Fruit fly (Drosophila melanogaster): Measurements from ENCODE around the gene Cyp28a5.

The Cyp28a5 gene

dm6 chr2L:14022130-14022735 lies 45.1 kb downstream of the Cyp28a5 start (continued):
- peak; percentile 76 for TF ChIP-seq ase (GFP tag; IDR thresholded peaks at IDR 0.05)
- peak; percentile 48 for TF ChIP-seq cas (GFP tag; IDR thresholded peaks at IDR 0.05)
- TF ChIP-seq unc-4 (GFP tag; IDR thresholded peaks at IDR 0.05; ENCODE audit: partially characterized antibody): no peak
- TF ChIP-seq CG8765 (GFP tag; IDR thresholded peaks at IDR 0.05): no peak; the same call in 1 of the 2 replicates
- TF ChIP-seq Vsx1 (GFP tag; optimal IDR thresholded peaks at IDR 0.05): peak; percentile 86
- peak; percentile 98 for TF ChIP-seq nmo (GFP tag; optimal IDR thresholded peaks at IDR 0.05)
- peak; percentile 86 for TF ChIP-seq CG15514 (GFP tag; optimal IDR thresholded peaks at IDR 0.05)
- no peak for TF ChIP-seq sc (optimal IDR thresholded peaks at IDR 0.05)
- TF ChIP-seq sc (GFP tag; optimal IDR thresholded peaks at IDR 0.05): peak; percentile 93
- no peak for TF ChIP-seq Bteb2 (GFP tag; optimal IDR thresholded peaks at IDR 0.05)
- no peak for TF ChIP-seq NK7.1 (GFP tag; optimal IDR thresholded peaks at IDR 0.05)
- 0 out of 2 replicates have a peak, but pooled peaks have one; percentile 65 for TF ChIP-seq bowl (GFP tag; IDR thresholded peaks at IDR 0.05)
- peak; percentile 14 for TF ChIP-seq Hmx (GFP tag; optimal IDR thresholded peaks at IDR 0.05)
- TF ChIP-seq CG34224 (GFP tag; IDR thresholded peaks at IDR 0.05; ENCODE audit: partially characterized antibody): no peak
- TF ChIP-seq sima (GFP tag; optimal IDR thresholded peaks at IDR 0.05): no peak
- peak; percentile 97 for TF ChIP-seq CG11504 (tag; optimal IDR thresholded peaks at IDR 0.05)
- TF ChIP-seq trh (GFP tag; optimal IDR thresholded peaks at IDR 0.05): peak; percentile 79
- no peak for TF ChIP-seq lov (optimal IDR thresholded peaks at IDR 0.05)
- TF ChIP-seq lov (GFP tag; IDR thresholded peaks at IDR 0.05): peak; percentile 84
- TF ChIP-seq zen2 (GFP tag; IDR thresholded peaks at IDR 0.05; ENCODE audit: partially characterized antibody): no peak
- TF ChIP-seq fd64A (GFP tag; optimal IDR thresholded peaks at IDR 0.05): no peak
- peak; percentile 98 for TF ChIP-seq CG2712 (tag; optimal IDR thresholded peaks at IDR 0.05)
- peak; percentile 59; the same call in 1 of the 2 replicates for TF ChIP-seq Rx (GFP tag; IDR thresholded peaks at IDR 0.05)
- TF ChIP-seq CG12299 (tag; optimal IDR thresholded peaks at IDR 0.05): peak; percentile 97
- TF ChIP-seq Optix (GFP tag; IDR thresholded peaks at IDR 0.05): peak; percentile 59; the same call in 2 of the 3 replicates
- peak; percentile 99 for TF ChIP-seq CG17361 (GFP tag; IDR thresholded peaks at IDR 0.05)
- TF ChIP-seq cg (GFP tag; optimal IDR thresholded peaks at IDR 0.05): peak; percentile 68
- TF ChIP-seq sens-2 (GFP tag; IDR thresholded peaks at IDR 0.05): peak; percentile 53; the same call in 1 of the 2 replicates
- TF ChIP-seq GATAe (GFP tag; conservative IDR thresholded peaks at IDR 0.05): peak; percentile 69
- TF ChIP-seq grn (GFP tag; optimal IDR thresholded peaks at IDR 0.05): peak; percentile 33
- TF ChIP-seq Scr (GFP tag; IDR thresholded peaks at IDR 0.05; ENCODE audit: partially characterized antibody): no peak
- peak; percentile 52 for TF ChIP-seq CG9876 (GFP tag; optimal IDR thresholded peaks at IDR 0.05)
- peak; percentile 73 for TF ChIP-seq CG3726 (GFP tag; IDR thresholded peaks at IDR 0.05)
- TF ChIP-seq hbn (GFP tag; IDR thresholded peaks at IDR 0.05; ENCODE audit: partially characterized antibody): 0 out of 2 replicates have a peak, but pooled peaks have one; percentile 3
- peak; percentile 96 for TF ChIP-seq CG3281 (GFP tag; optimal IDR thresholded peaks at IDR 0.05)
- peak; percentile 84 for TF ChIP-seq YL-1 (GFP tag; optimal IDR thresholded peaks at IDR 0.05)
- no peak for TF ChIP-seq HLH4C (GFP tag; IDR thresholded peaks at IDR 0.05; ENCODE audit: partially characterized antibody)
- peak; percentile 84 for TF ChIP-seq CG15011 (GFP tag; optimal IDR thresholded peaks at IDR 0.05)
- peak; percentile 24 for TF ChIP-seq maf-S (GFP tag; optimal IDR thresholded peaks at IDR 0.05)
- no peak for TF ChIP-seq D (optimal IDR thresholded peaks at IDR 0.05)
- peak; percentile 85 for TF ChIP-seq D (GFP tag; optimal IDR thresholded peaks at IDR 0.05)
- TF ChIP-seq pan (optimal IDR thresholded peaks at IDR 0.05): no peak
- peak in 1 of 2 experiments; percentile 93 for TF ChIP-seq pan (GFP tag; optimal IDR thresholded peaks at IDR 0.05 in 1 of 2, IDR thresholded peaks at IDR 0.05 in 1 of 2)
- peak; percentile 85 for TF ChIP-seq CG15696 (tag; optimal IDR thresholded peaks at IDR 0.05)
- peak; percentile 82 for TF ChIP-seq chinmo (GFP tag; IDR thresholded peaks at IDR 0.05; ENCODE audit: partially characterized antibody)
- TF ChIP-seq CG6654 (GFP tag; optimal IDR thresholded peaks at IDR 0.05): peak; percentile 70
- TF ChIP-seq CG1024 (GFP tag; IDR thresholded peaks at IDR 0.05): peak; percentile 42; the same call in 1 of the 2 replicates
- TF ChIP-seq Bdp1 (GFP tag; optimal IDR thresholded peaks at IDR 0.05): peak; percentile 12
- peak; percentile 89 for TF ChIP-seq sob (GFP tag; IDR thresholded peaks at IDR 0.05)
- peak; percentile 99 for TF ChIP-seq gem (tag; optimal IDR thresholded peaks at IDR 0.05)
